Fruit fly (Drosophila melanogaster) whole organism, prepupa: ENCODE data around the gene dco.

Experiments
- CG11902 ChIP-seq: fragments of 200-800 bp; sonication (Bioruptor generic); optimal IDR thresholded peaks from 3 replicates; lab custom pipeline; 2016; ENCODE audit warnings: missing biosample characterization, missing genetic modification characterization
- CG1621 ChIP-seq: fragments of 200-800 bp; sonication (Bioruptor generic); optimal IDR thresholded peaks from 3 replicates; lab custom pipeline; 2018; ENCODE audit warnings: missing biosample characterization, mild to moderate bottlenecking, missing genetic modification characterization
- CG3032 ChIP-seq: fragments of 200-800 bp; optimal IDR thresholded peaks from 2 replicates; lab custom pipeline; 2019; ENCODE audit warnings: missing biosample characterization, mild to moderate bottlenecking, missing genetic modification characterization, moderate library complexity
- CG8632 ChIP-seq: fragments of 200-800 bp; sonication (Bioruptor generic); optimal IDR thresholded peaks from 3 replicates; lab custom pipeline; 2016; ENCODE audit warnings: missing biosample characterization, missing genetic modification characterization
- Hr38 ChIP-seq: sonication (Bioruptor generic); optimal IDR thresholded peaks from 2 replicates; lab custom pipeline; 2016; ENCODE audit warnings: missing biosample characterization, missing genetic modification characterization
- cyc ChIP-seq: fragments of 200-800 bp; sonication (Bioruptor generic); optimal IDR thresholded peaks from 3 replicates; lab custom pipeline; 2016; ENCODE audit warnings: missing biosample characterization, missing genetic modification characterization
- dac ChIP-seq: fragments of 200-800 bp; sonication (Bioruptor generic); optimal IDR thresholded peaks from 2 replicates; lab custom pipeline; 2017; ENCODE audit warnings: missing biosample characterization, mild to moderate bottlenecking, missing genetic modification characterization
- eg ChIP-seq: fragments of 200-800 bp; sonication (Bioruptor generic); IDR thresholded peaks from 3 replicates; pipeline ENCODE4 v1.3.6; 2022; ENCODE audit warnings: missing biosample characterization, missing genetic modification characterization
- lz ChIP-seq: fragments of 200-800 bp; sonication (Bioruptor generic); optimal IDR thresholded peaks from 3 replicates; lab custom pipeline; 2016; ENCODE audit warnings: missing biosample characterization, missing genetic modification characterization
- pdm3 ChIP-seq: fragments of 200-800 bp; sonication (Bioruptor generic); optimal IDR thresholded peaks from 3 replicates; lab custom pipeline; 2016; ENCODE audit warnings: missing biosample characterization, missing genetic modification characterization

- TF ChIP-seq eg (peak; percentile 70; the same call in 2 of the 3 replicates), pdm3 (GFP tag; lab: Kevin White, UChicago) (peak; percentile 38), lz (peak; percentile 38), CG8632 (GFP tag; lab: Kevin White, UChicago) (no peak), Hr38 (peak; percentile 3), dac (peak; percentile 16), CG1621 (tag; lab: Kevin White, UChicago) (no peak), CG3032 (tag; lab: Kevin White, UChicago) (no peak), cyc (GFP tag; lab: Kevin White, UChicago) (peak; percentile 62), CG11902 (GFP tag; lab: Kevin White, UChicago) (peak; percentile 27)
Observed at dm6 chr3R:31059807-31060707, 953 bp downstream of the dco start.
